Fruit fly (Drosophila melanogaster) whole organism: ENCODE data around the gene Acbp3.

Experiments used
- CG8478 ChIP-seq: fragments of >200 bp; optimal IDR thresholded peaks from 2 replicates; lab custom pipeline; 2018; ENCODE audit warnings: inconsistent platforms
- Dll ChIP-seq: fragments of >200 bp; optimal IDR thresholded peaks from 2 replicates; lab custom pipeline; 2017
- EcR ChIP-seq, 2 experiments: fragments of >200 bp; optimal IDR thresholded peaks; 2 replicates each; lab custom pipeline; 2017; ENCODE audit warnings: missing biosample characterization in 2 of 2, missing genetic modification characterization in 2 of 2, missing genetic modification reagents in 2 of 2

DNA sequence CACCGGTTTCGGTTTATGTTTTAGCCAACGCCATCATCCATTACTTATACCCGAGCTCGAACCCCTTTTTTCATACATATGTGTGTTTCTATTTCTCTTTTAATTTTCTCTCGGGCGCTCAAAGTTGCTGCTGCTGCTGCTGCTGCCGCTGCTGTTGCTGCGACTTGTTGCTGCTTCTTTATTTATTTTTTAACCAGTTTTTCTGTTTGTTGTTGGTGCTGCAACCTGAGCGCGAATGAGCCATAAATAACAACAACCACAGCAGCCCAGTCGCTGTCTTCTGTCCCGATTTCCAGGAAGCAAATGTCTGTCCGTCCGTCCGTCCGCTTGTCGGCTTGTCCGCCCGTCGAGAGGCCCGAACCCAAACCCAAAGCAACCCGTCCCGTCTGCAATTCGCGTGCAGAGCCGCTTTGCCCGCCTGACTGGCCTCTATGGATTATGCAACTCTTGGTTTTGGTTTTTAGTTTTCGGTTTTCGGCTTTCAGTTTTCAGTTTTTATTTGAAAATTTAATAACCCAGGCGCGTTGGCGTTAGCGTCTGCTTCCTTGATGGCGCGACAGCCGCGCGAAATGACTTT, 7.0 kb downstream of the Acbp3 start:
- TF ChIP-seq Dll (no peak), EcR (GFP tag; optimal IDR thresholded peaks at IDR 0.05; lab: Kevin White, UChicago) (no peak), CG8478 (no peak)
